Worm (Caenorhabditis elegans): ENCODE data around the gene fbxa-60.

- TF ChIP-seq nhr-77 (tag; optimal IDR thresholded peaks at IDR 0.05) (no peak), elt-3 (tag; optimal IDR thresholded peaks at IDR 0.05) (no peak), sox-4 (tag; optimal IDR thresholded peaks at IDR 0.05) (no peak), nhr-28 (tag; optimal IDR thresholded peaks at IDR 0.05) (no peak), mdl-1 (tag; optimal IDR thresholded peaks at IDR 0.05) (no peak), jun-1 (tag; optimal IDR thresholded peaks at IDR 0.05) (no peak), aly-2 (tag; optimal IDR thresholded peaks at IDR 0.05) (no peak), nhr-237 (tag; optimal IDR thresholded peaks at IDR 0.05) (no peak), skn-1 (tag; optimal IDR thresholded peaks at IDR 0.05) (no peak), Y116A8C.19 (tag; optimal IDR thresholded peaks at IDR 0.05; ENCODE audit: borderline replicate concordance) (no peak), mep-1 (tag; optimal IDR thresholded peaks at IDR 0.05) (no peak), dpl-1 (GFP tag; optimal IDR thresholded peaks at IDR 0.05) (no peak), nhr-12 (tag; optimal IDR thresholded peaks at IDR 0.05) (no peak)
Observed at ce11 chrIII:964637-965036, 18.5 kb upstream of the fbxa-60 start.

All from whole organism, L1 larva.